Fruit fly (Drosophila melanogaster): ENCODE data around the gene CG34347.

DNA sequence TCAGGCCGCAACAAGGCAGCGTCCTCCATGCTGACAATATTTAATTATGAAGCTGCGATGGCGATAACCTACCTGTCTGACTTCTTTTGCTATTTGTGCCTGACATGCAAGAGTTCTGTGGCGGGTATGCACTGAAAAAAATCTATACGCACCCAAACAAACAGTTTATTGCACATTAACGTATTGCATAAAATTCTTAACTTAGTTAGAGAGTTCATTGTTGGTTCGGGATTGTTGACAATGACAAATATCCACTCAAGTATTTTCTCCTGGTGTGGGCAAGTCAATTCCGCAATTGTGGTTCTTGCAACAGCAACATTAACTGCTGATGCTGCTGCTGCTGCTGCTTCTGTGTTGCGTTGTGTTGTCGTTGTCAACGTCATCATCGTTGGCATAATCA, 1.3 kb downstream of the CG34347 start:
- TF ChIP-seq usp (GFP tag; optimal IDR thresholded peaks at IDR 0.05) (no peak), psq (optimal IDR thresholded peaks at IDR 0.05) (no peak)

All from whole organism.